Fruit fly (Drosophila melanogaster): ENCODE results near the gene CG32473.

The CG32473 gene

DNA sequence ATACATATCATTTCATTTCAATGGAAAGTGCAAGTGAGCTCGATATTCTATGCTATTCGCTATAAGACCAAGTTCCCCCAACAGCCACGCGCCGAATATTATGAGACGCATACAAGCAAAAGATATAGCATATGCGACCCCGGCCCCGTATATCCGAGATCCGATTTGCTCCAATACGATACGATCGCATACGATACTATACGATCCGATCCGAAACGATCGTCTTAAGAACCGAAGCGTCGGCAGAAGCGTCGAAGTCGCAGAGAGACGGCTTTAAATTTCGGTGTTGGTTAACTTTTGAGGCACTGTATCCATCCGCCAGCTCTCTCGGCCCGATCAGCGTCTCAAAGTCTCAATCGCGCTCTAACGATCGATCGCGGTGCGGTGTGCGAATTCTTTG lies 23.0 kb upstream of the CG32473 start, which contains the start of gene CG8630:
Gene CG8630 (plus strand): TSS at position 303 of the 400 bp plus-strand sequence.
- TF ChIP-seq tx (GFP tag; optimal IDR thresholded peaks at IDR 0.05) (no peak), CG10267 (tag; optimal IDR thresholded peaks at IDR 0.05) (no peak), Blimp-1 (GFP tag; optimal IDR thresholded peaks at IDR 0.05) (peak; percentile 52), Dll (GFP tag; IDR thresholded peaks at IDR 0.05; ENCODE audit: partially characterized antibody) (no peak), NFAT (GFP tag; IDR thresholded peaks at IDR 0.05) (no peak), Nf-YB (GFP tag; optimal IDR thresholded peaks at IDR 0.05) (no peak), gro (GFP tag; optimal IDR thresholded peaks at IDR 0.05) (no peak), kah (GFP tag; optimal IDR thresholded peaks at IDR 0.05) (no peak), BEAF-32 (GFP tag; optimal IDR thresholded peaks at IDR 0.05) (peak; percentile 2), hbn (GFP tag; IDR thresholded peaks at IDR 0.05; ENCODE audit: partially characterized antibody) (no peak), Xbp1 (GFP tag; optimal IDR thresholded peaks at IDR 0.05) (no peak), rib (GFP tag; IDR thresholded peaks at IDR 0.05) (0 out of 2 replicates have a peak, but pooled peaks have one; percentile 24), chinmo (GFP tag; IDR thresholded peaks at IDR 0.05; ENCODE audit: partially characterized antibody) (peak; percentile 53; the same call in 2 of the 4 replicates), Lim3 (GFP tag; IDR thresholded peaks at IDR 0.05) (no peak), CG4424 (GFP tag; optimal IDR thresholded peaks at IDR 0.05) (no peak), cato (GFP tag; optimal IDR thresholded peaks at IDR 0.05; ENCODE audit: borderline replicate concordance) (no peak), her (GFP tag; optimal IDR thresholded peaks at IDR 0.05) (no peak), Doc3 (GFP tag; IDR thresholded peaks at IDR 0.05; ENCODE audit: partially characterized antibody) (no peak), inv (GFP tag; IDR thresholded peaks at IDR 0.05; ENCODE audit: partially characterized antibody) (no peak), CG17328 (GFP tag; IDR thresholded peaks at IDR 0.05) (no peak), CG8388 (GFP tag; optimal IDR thresholded peaks at IDR 0.05) (peak; percentile 36), ase (GFP tag; IDR thresholded peaks at IDR 0.05) (no peak), CG13894 (tag; optimal IDR thresholded peaks at IDR 0.05) (peak; percentile 100), bcd (GFP tag; optimal IDR thresholded peaks at IDR 0.05) (no peak), pum (GFP tag; optimal IDR thresholded peaks at IDR 0.05) (no peak), CG34224 (GFP tag; IDR thresholded peaks at IDR 0.05; ENCODE audit: partially characterized antibody) (no peak), Sox102F (GFP tag; optimal IDR thresholded peaks at IDR 0.05) (no peak), sug (tag; optimal IDR thresholded peaks at IDR 0.05) (no peak), sisA (GFP tag; IDR thresholded peaks at IDR 0.05) (no peak), wek (GFP tag; optimal IDR thresholded peaks at IDR 0.05) (no peak), dysf (GFP tag; IDR thresholded peaks at IDR 0.05) (no peak), Adf1 (GFP tag; IDR thresholded peaks at IDR 0.05) (peak; percentile 40; the same call in 1 of the 2 replicates), Deaf1 (tag; optimal IDR thresholded peaks at IDR 0.05) (peak; percentile 87), ranshi (GFP tag; IDR thresholded peaks at IDR 0.05) (no peak), CG14050 (GFP tag; IDR thresholded peaks at IDR 0.05) (no peak), CG12769 (tag; optimal IDR thresholded peaks at IDR 0.05) (peak; percentile 32), CG14014 (GFP tag; IDR thresholded peaks at IDR 0.05) (no peak), Max (GFP tag; optimal IDR thresholded peaks at IDR 0.05) (no peak), CG32532 (GFP tag; IDR thresholded peaks at IDR 0.05) (no peak), cg (GFP tag; optimal IDR thresholded peaks at IDR 0.05) (no peak), CG9437 (GFP tag; optimal IDR thresholded peaks at IDR 0.05) (no peak), ci (GFP tag; IDR thresholded peaks at IDR 0.05) (no peak), croc (GFP tag; conservative IDR thresholded peaks at IDR 0.05) (no peak), pros (GFP tag; optimal IDR thresholded peaks at IDR 0.05) (no peak), jing (GFP tag; optimal IDR thresholded peaks at IDR 0.05) (no peak), gsb-n (tag; optimal IDR thresholded peaks at IDR 0.05) (no peak), jigr1 (GFP tag; IDR thresholded peaks at IDR 0.05) (no peak), CG6254 (GFP tag; optimal IDR thresholded peaks at IDR 0.05) (no peak), ATbp (GFP tag; optimal IDR thresholded peaks at IDR 0.05) (no peak), gfzf (GFP tag; optimal IDR thresholded peaks at IDR 0.05) (no peak), usp (GFP tag; optimal IDR thresholded peaks at IDR 0.05) (no peak)
